Worm (Caenorhabditis elegans) whole organism, early embryonic: Measurements from ENCODE around the gene grd-4.

Source experiments
- B0310.2 ChIP-seq: sonication (generic microtip); optimal IDR thresholded peaks from 2 replicates; lab custom pipeline; 2016; ENCODE audit warnings: mild to moderate bottlenecking, missing genetic modification characterization, missing compliant biosample characterization
- F13C5.2 ChIP-seq: sonication (generic microtip); optimal IDR thresholded peaks from 2 replicates; lab custom pipeline; 2017; ENCODE audit warnings: mild to moderate bottlenecking, missing genetic modification characterization, inconsistent platforms, missing compliant biosample characterization
- aly-1 ChIP-seq: sonication (generic microtip); optimal IDR thresholded peaks from 2 replicates; lab custom pipeline; 2016; ENCODE audit warnings: missing genetic modification characterization, missing compliant biosample characterization
- ama-1 ChIP-seq: fragments of 150-350 bp; optimal IDR thresholded peaks from 2 replicates; lab custom pipeline; 2014
- ceh-13 ChIP-seq: fragments of 200-800 bp; sonication (Bioruptor generic); optimal IDR thresholded peaks from 2 replicates; lab custom pipeline; 2018; ENCODE audit warnings: mild to moderate bottlenecking, missing genetic modification characterization, missing compliant biosample characterization
- ceh-36 ChIP-seq: sonication (generic microtip); optimal IDR thresholded peaks from 2 replicates; lab custom pipeline; 2016; ENCODE audit warnings: missing genetic modification characterization, inconsistent platforms, missing compliant biosample characterization
- ets-7 ChIP-seq: sonication (generic microtip); optimal IDR thresholded peaks from 2 replicates; lab custom pipeline; 2016; ENCODE audit warnings: missing genotype, missing genetic modification characterization, missing compliant biosample characterization
- flt-1 ChIP-seq: fragments of 200-800 bp; sonication (Bioruptor generic); IDR thresholded peaks from 2 replicates; pipeline ENCODE4 v1.3.6; 2022; ENCODE audit warnings: missing genetic modification characterization, missing compliant biosample characterization
- hmbx-1 ChIP-seq: sonication (generic microtip); optimal IDR thresholded peaks from 2 replicates; lab custom pipeline; 2016; ENCODE audit warnings: mild to moderate bottlenecking, missing genetic modification characterization, missing compliant biosample characterization
- hmg-4 ChIP-seq: fragments of 200-800 bp; sonication (Bioruptor generic); optimal IDR thresholded peaks from 2 replicates; lab custom pipeline; 2018; ENCODE audit warnings: mild to moderate bottlenecking, missing genetic modification characterization, missing compliant biosample characterization
- hnd-1 ChIP-seq: sonication (generic microtip); optimal IDR thresholded peaks from 2 replicates; lab custom pipeline; 2016; ENCODE audit warnings: missing genetic modification characterization, missing compliant biosample characterization
- pes-1 ChIP-seq: fragments of 200-800 bp; sonication (Bioruptor generic); IDR thresholded peaks from 2 replicates; pipeline ENCODE4 v1.3.6; 2022; ENCODE audit warnings: missing genetic modification reagents, missing genetic modification characterization, missing compliant biosample characterization
- scrt-1 ChIP-seq: fragments of 200-800 bp; sonication (Bioruptor generic); IDR thresholded peaks from 2 replicates; pipeline ENCODE4 v1.3.6; 2022; ENCODE audit warnings: missing genetic modification characterization, missing compliant biosample characterization
- sea-1 ChIP-seq: fragments of 200-800 bp; sonication (Bioruptor generic); conservative IDR thresholded peaks from 2 replicates; pipeline ENCODE4 v1.3.6; 2022; ENCODE audit warnings: missing genetic modification characterization, missing compliant biosample characterization
- tbx-11 ChIP-seq: fragments of 200-800 bp; sonication (Bioruptor generic); IDR thresholded peaks from 2 replicates; pipeline ENCODE4 v1.3.6; 2022; ENCODE audit warnings: missing genetic modification characterization, missing compliant biosample characterization
- tbx-37 ChIP-seq: fragments of 200-800 bp; sonication (Bioruptor generic); conservative IDR thresholded peaks from 2 replicates; pipeline ENCODE4 v1.3.6; 2022; ENCODE audit warnings: missing genetic modification reagents, missing genetic modification characterization, missing compliant biosample characterization
- tra-4 ChIP-seq: sonication (generic microtip); optimal IDR thresholded peaks from 2 replicates; lab custom pipeline; 2017; ENCODE audit warnings: missing genetic modification characterization, missing compliant biosample characterization

grd-4 gene

ce11 chrX:8500922-8501321 lies at the start of gene grd-4:
Gene grd-4, plus strand, starts transcription at chrX:8501222.
- no peak for TF ChIP-seq pes-1 (GFP tag; lab: Robert Waterston, UW)
- TF ChIP-seq tbx-37 (GFP tag; lab: Robert Waterston, UW), result no peak
- TF ChIP-seq hnd-1, result no peak
- TF ChIP-seq tbx-11 (GFP tag; lab: Robert Waterston, UW), result no peak
- no peak for TF ChIP-seq F13C5.2 (tag; lab: Kevin White, UChicago)
- TF ChIP-seq sea-1 (GFP tag; lab: Robert Waterston, UW), result no peak
- TF ChIP-seq scrt-1 (GFP tag; lab: Robert Waterston, UW), result no peak
- TF ChIP-seq hmbx-1, result no peak
- no peak for TF ChIP-seq ceh-36
- no peak for TF ChIP-seq B0310.2 (tag; lab: Kevin White, UChicago)
- TF ChIP-seq aly-1 (tag; lab: Kevin White, UChicago), result no peak
- TF ChIP-seq tra-4 (tag; lab: Kevin White, UChicago), result no peak
- no peak for TF ChIP-seq flt-1
- no peak for TF ChIP-seq ceh-13 (GFP tag; lab: Kevin White, UChicago)
- no peak for TF ChIP-seq ets-7
- TF ChIP-seq ama-1 (lab: Kevin White, UChicago), result no peak
- no peak for TF ChIP-seq hmg-4 (GFP tag; lab: Kevin White, UChicago)

DNA sequence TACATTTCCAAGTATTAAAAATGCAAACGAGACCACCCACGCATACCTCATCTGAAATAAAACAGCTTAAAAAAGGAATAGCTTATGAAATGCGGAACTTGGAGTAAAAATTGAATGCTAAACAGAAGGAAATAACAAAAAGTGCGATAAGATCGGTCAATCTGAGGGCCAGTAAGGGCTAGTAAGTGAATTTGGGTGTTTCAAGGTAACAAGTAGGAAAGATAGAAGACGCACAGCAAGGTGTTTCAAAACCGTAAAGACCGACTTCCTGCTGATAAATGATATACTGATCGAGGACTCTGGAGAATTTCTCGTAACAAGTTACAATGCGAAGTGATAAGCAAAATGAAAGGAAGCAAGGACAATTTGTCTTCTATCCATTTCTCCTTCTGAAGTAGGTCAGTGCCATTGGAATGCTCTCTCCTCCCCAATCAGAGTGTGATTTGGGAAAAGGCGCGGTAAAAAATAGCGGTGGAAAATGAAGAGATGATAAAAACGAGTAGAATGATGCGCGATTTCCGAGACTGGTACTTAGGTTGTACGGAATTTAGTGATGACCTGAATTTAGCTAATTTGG lies 45.3 kb upstream of the grd-4 start, which contains the start of gene dpy-6:
TSS of gene dpy-6 (minus strand) at position 51 of the 577 bp plus-strand sequence.
- no peak for TF ChIP-seq tra-4 (tag; lab: Kevin White, UChicago)
- no peak for TF ChIP-seq tbx-37 (GFP tag; lab: Robert Waterston, UW)
- no peak for TF ChIP-seq tbx-11 (GFP tag; lab: Robert Waterston, UW)

DNA sequence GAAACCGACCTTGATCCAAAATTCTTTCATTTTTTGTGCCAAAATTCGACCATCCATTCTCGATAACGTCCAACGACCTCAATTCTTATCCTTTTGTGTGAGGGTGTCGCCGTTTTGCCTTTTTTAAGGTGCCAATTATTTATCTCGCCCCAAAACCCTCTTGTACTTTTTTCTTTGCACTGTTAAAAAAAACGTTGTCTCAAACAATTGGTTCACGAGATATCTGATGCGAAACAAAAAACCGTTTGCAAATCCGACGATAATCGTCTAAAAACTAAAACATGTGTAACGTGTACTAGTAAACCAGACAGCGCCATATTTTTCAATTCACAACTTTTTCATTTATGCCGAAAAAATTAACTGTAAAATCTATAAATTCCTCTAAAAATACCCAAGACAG lies 43.7 kb upstream of the grd-4 start, which contains the start of gene F16F9.3:
TSS of gene F16F9.3 (plus strand) at position 301 of the 400 bp plus-strand sequence.
- TF ChIP-seq tbx-11 (GFP tag; lab: Robert Waterston, UW) (no peak), ets-7 (no peak), hnd-1 (no peak), ceh-13 (GFP tag; lab: Kevin White, UChicago) (no peak), hmg-4 (GFP tag; lab: Kevin White, UChicago) (no peak), aly-1 (tag; lab: Kevin White, UChicago) (no peak), ama-1 (lab: Kevin White, UChicago) (no peak), scrt-1 (GFP tag; lab: Robert Waterston, UW) (no peak), flt-1 (no peak), tbx-37 (GFP tag; lab: Robert Waterston, UW) (no peak), pes-1 (GFP tag; lab: Robert Waterston, UW) (no peak)

- no peak for TF ChIP-seq hmbx-1
- no peak for TF ChIP-seq hnd-1
- no peak for TF ChIP-seq ama-1 (lab: Kevin White, UChicago)
- no peak for TF ChIP-seq tbx-11 (GFP tag; lab: Robert Waterston, UW)
- TF ChIP-seq scrt-1 (GFP tag; lab: Robert Waterston, UW), result no peak
- TF ChIP-seq F13C5.2 (tag; lab: Kevin White, UChicago), result no peak
- TF ChIP-seq tra-4 (tag; lab: Kevin White, UChicago), result no peak
- no peak for TF ChIP-seq ceh-36
- TF ChIP-seq hmg-4 (GFP tag; lab: Kevin White, UChicago), result no peak
Measured at ce11 chrX:8459789-8460188, 41.2 kb upstream of the grd-4 start.

ce11 chrX:8460958-8461357 lies 40.1 kb upstream of the grd-4 start:
- TF ChIP-seq tbx-37 (GFP tag; lab: Robert Waterston, UW) (no peak), ceh-36 (no peak), pes-1 (GFP tag; lab: Robert Waterston, UW) (no peak), hmbx-1 (no peak), F13C5.2 (tag; lab: Kevin White, UChicago) (no peak), flt-1 (no peak), tbx-11 (GFP tag; lab: Robert Waterston, UW) (no peak), B0310.2 (tag; lab: Kevin White, UChicago) (no peak), ceh-13 (GFP tag; lab: Kevin White, UChicago) (no peak)

- TF ChIP-seq tbx-37 (GFP tag; lab: Robert Waterston, UW) (no peak), aly-1 (tag; lab: Kevin White, UChicago) (no peak), hnd-1 (no peak), ceh-13 (GFP tag; lab: Kevin White, UChicago) (no peak), pes-1 (GFP tag; lab: Robert Waterston, UW) (no peak), B0310.2 (tag; lab: Kevin White, UChicago) (no peak), tbx-11 (GFP tag; lab: Robert Waterston, UW) (no peak)
Measured at ce11 chrX:8463085-8463645, 37.9 kb upstream of the grd-4 start, which contains the start of gene F16F9.4. Gene F16F9.4, minus strand, starts transcription at chrX:8463360.

DNA sequence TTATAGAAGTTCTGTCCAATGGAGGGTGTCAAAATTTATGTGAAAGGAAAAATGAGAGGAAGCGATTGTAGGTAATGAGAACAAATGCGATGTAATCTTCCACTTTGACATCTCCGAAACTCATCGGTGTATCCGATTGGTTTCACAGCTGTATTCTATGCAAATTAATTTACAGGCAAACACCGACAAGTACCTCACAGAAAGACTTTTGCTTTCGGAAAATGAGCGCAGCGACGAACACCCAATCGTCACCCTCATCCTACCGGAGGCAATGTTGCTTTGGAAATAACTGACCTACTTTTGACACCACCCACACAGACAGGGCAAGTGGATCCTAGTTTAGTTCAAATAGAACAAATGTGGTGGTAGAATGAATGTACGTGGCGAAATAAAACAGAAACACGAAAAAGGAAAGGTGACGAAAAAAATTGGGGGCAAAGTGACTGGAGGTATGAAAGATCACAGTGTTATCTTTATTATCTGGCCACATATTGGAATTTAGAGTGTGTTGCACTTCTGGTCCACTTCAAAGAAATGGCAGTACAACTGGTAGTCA lies 37.1 kb upstream of the grd-4 start:
- no peak for TF ChIP-seq ceh-13 (GFP tag; lab: Kevin White, UChicago)
